Worm (Caenorhabditis elegans) whole organism, late embryonic: ENCODE measurements around the gene K12H6.10.

ENCODE experiments used
- K02D7.2 ChIP-seq: sonication (generic microtip); optimal IDR thresholded peaks from 2 replicates; lab custom pipeline; 2017; ENCODE audit warnings: mild to moderate bottlenecking, missing genetic modification characterization, missing compliant biosample characterization
- ama-1 ChIP-seq: fragments of 150-350 bp; optimal IDR thresholded peaks from 2 replicates; lab custom pipeline; 2014
- dve-1 ChIP-seq: sonication (generic microtip); optimal IDR thresholded peaks from 2 replicates; lab custom pipeline; 2017; ENCODE audit warnings: antibody characterized with exemption, mild to moderate bottlenecking, missing genetic modification characterization, missing compliant biosample characterization
- ets-4 ChIP-seq: sonication (generic microtip); optimal IDR thresholded peaks from 2 replicates; lab custom pipeline; 2016; ENCODE audit warnings: missing genetic modification characterization, missing compliant biosample characterization
- lim-6 ChIP-seq: sonication (generic microtip); optimal IDR thresholded peaks from 2 replicates; lab custom pipeline; 2016; ENCODE audit warnings: missing genetic modification characterization, missing compliant biosample characterization
- nfya-1 ChIP-seq: sonication (generic microtip); optimal IDR thresholded peaks from 2 replicates; lab custom pipeline; 2017; ENCODE audit warnings: missing genetic modification characterization, mild to moderate bottlenecking, missing compliant biosample characterization, antibody characterized with exemption, moderate library complexity
- pha-2 ChIP-seq: sonication (generic microtip); optimal IDR thresholded peaks from 2 replicates; lab custom pipeline; 2017; ENCODE audit warnings: mild to moderate bottlenecking, missing genetic modification characterization, missing compliant biosample characterization
- pha-4 ChIP-seq: fragments of 150-350 bp; optimal IDR thresholded peaks from 2 replicates; lab custom pipeline; 2018; ENCODE audit warnings: missing biosample characterization, missing genetic modification reagents, missing genetic modification characterization
- pqm-1 ChIP-seq: sonication (generic microtip); optimal IDR thresholded peaks from 2 replicates; lab custom pipeline; 2016; ENCODE audit warnings: missing genetic modification characterization, missing compliant biosample characterization
- sdc-2 ChIP-seq: sonication (generic microtip); optimal IDR thresholded peaks from 2 replicates; lab custom pipeline; 2016; ENCODE audit warnings: missing genotype, missing genetic modification characterization, missing compliant biosample characterization
- sox-4 ChIP-seq: sonication (generic microtip); optimal IDR thresholded peaks from 2 replicates; lab custom pipeline; 2017; ENCODE audit warnings: mild to moderate bottlenecking, missing genetic modification characterization, inconsistent platforms, missing compliant biosample characterization
- syd-9 ChIP-seq: sonication (generic microtip); optimal IDR thresholded peaks from 2 replicates; lab custom pipeline; 2016; ENCODE audit warnings: mild to moderate bottlenecking, missing genetic modification characterization, moderate library complexity, missing compliant biosample characterization
- tbx-2 ChIP-seq: sonication (generic microtip); optimal IDR thresholded peaks from 2 replicates; lab custom pipeline; 2016; ENCODE audit warnings: missing genetic modification characterization, missing compliant biosample characterization

ce11 chrII:2787849-2788248 lies 34.8 kb upstream of the K12H6.10 start:
- no peak for TF ChIP-seq ama-1
- TF ChIP-seq pqm-1 = no peak
- no peak for TF ChIP-seq K02D7.2
- TF ChIP-seq lim-6 = no peak
- TF ChIP-seq tbx-2 (tag; lab: Kevin White, UChicago) = no peak
- TF ChIP-seq sdc-2 (tag; lab: Kevin White, UChicago) = no peak
- no peak for TF ChIP-seq pha-4
- TF ChIP-seq sox-4 (tag; lab: Kevin White, UChicago) = no peak
- no peak for TF ChIP-seq syd-9 (tag; lab: Kevin White, UChicago)
- no peak for TF ChIP-seq pha-2
- TF ChIP-seq nfya-1 (tag; lab: Kevin White, UChicago) = no peak
- TF ChIP-seq dve-1 (tag; lab: Kevin White, UChicago) = no peak
- no peak for TF ChIP-seq ets-4
